Worm (Caenorhabditis elegans) whole organism, early embryonic: ENCODE data around the gene nspa-8.
A peak's percentile ranks its signal among the peaks of the same experiment; 100 is the strongest.

Experiments
- B0310.2 ChIP-seq: sonication (generic microtip); optimal IDR thresholded peaks from 2 replicates; lab custom pipeline; 2016; ENCODE audit warnings: mild to moderate bottlenecking, missing genetic modification characterization, missing compliant biosample characterization
- F13C5.2 ChIP-seq: sonication (generic microtip); optimal IDR thresholded peaks from 2 replicates; lab custom pipeline; 2017; ENCODE audit warnings: mild to moderate bottlenecking, missing genetic modification characterization, inconsistent platforms, missing compliant biosample characterization
- aly-1 ChIP-seq: sonication (generic microtip); optimal IDR thresholded peaks from 2 replicates; lab custom pipeline; 2016; ENCODE audit warnings: missing genetic modification characterization, missing compliant biosample characterization
- ama-1 ChIP-seq: fragments of 150-350 bp; optimal IDR thresholded peaks from 2 replicates; lab custom pipeline; 2014
- ceh-13 ChIP-seq: fragments of 200-800 bp; sonication (Bioruptor generic); optimal IDR thresholded peaks from 2 replicates; lab custom pipeline; 2018; ENCODE audit warnings: mild to moderate bottlenecking, missing genetic modification characterization, missing compliant biosample characterization
- ceh-36 ChIP-seq: sonication (generic microtip); optimal IDR thresholded peaks from 2 replicates; lab custom pipeline; 2016; ENCODE audit warnings: missing genetic modification characterization, inconsistent platforms, missing compliant biosample characterization
- ets-7 ChIP-seq: sonication (generic microtip); optimal IDR thresholded peaks from 2 replicates; lab custom pipeline; 2016; ENCODE audit warnings: missing genotype, missing genetic modification characterization, missing compliant biosample characterization
- flt-1 ChIP-seq: fragments of 200-800 bp; sonication (Bioruptor generic); IDR thresholded peaks from 2 replicates; pipeline ENCODE4 v1.3.6; 2022; ENCODE audit warnings: missing genetic modification characterization, missing compliant biosample characterization
- hmbx-1 ChIP-seq: sonication (generic microtip); optimal IDR thresholded peaks from 2 replicates; lab custom pipeline; 2016; ENCODE audit warnings: mild to moderate bottlenecking, missing genetic modification characterization, missing compliant biosample characterization
- hmg-4 ChIP-seq: fragments of 200-800 bp; sonication (Bioruptor generic); optimal IDR thresholded peaks from 2 replicates; lab custom pipeline; 2018; ENCODE audit warnings: mild to moderate bottlenecking, missing genetic modification characterization, missing compliant biosample characterization
- hnd-1 ChIP-seq: sonication (generic microtip); optimal IDR thresholded peaks from 2 replicates; lab custom pipeline; 2016; ENCODE audit warnings: missing genetic modification characterization, missing compliant biosample characterization
- pes-1 ChIP-seq: fragments of 200-800 bp; sonication (Bioruptor generic); IDR thresholded peaks from 2 replicates; pipeline ENCODE4 v1.3.6; 2022; ENCODE audit warnings: missing genetic modification reagents, missing genetic modification characterization, missing compliant biosample characterization
- scrt-1 ChIP-seq: fragments of 200-800 bp; sonication (Bioruptor generic); IDR thresholded peaks from 2 replicates; pipeline ENCODE4 v1.3.6; 2022; ENCODE audit warnings: missing genetic modification characterization, missing compliant biosample characterization
- sea-1 ChIP-seq: fragments of 200-800 bp; sonication (Bioruptor generic); conservative IDR thresholded peaks from 2 replicates; pipeline ENCODE4 v1.3.6; 2022; ENCODE audit warnings: missing genetic modification characterization, missing compliant biosample characterization
- tbx-11 ChIP-seq: fragments of 200-800 bp; sonication (Bioruptor generic); IDR thresholded peaks from 2 replicates; pipeline ENCODE4 v1.3.6; 2022; ENCODE audit warnings: missing genetic modification characterization, missing compliant biosample characterization
- tbx-37 ChIP-seq: fragments of 200-800 bp; sonication (Bioruptor generic); conservative IDR thresholded peaks from 2 replicates; pipeline ENCODE4 v1.3.6; 2022; ENCODE audit warnings: missing genetic modification reagents, missing genetic modification characterization, missing compliant biosample characterization
- tra-4 ChIP-seq: sonication (generic microtip); optimal IDR thresholded peaks from 2 replicates; lab custom pipeline; 2017; ENCODE audit warnings: missing genetic modification characterization, missing compliant biosample characterization

nspa-8 gene

ce11 chrV:14831460-14832120 lies 4.7 kb upstream of the nspa-8 start:
- TF ChIP-seq flt-1 (GFP tag; lab: Robert Waterston, UW) = no peak
- TF ChIP-seq hnd-1 (tag; lab: Kevin White, UChicago) = no peak
- TF ChIP-seq scrt-1 = no peak
- no peak for TF ChIP-seq pes-1 (GFP tag; lab: Robert Waterston, UW)
- no peak for TF ChIP-seq tbx-37
- TF ChIP-seq aly-1 = no peak
- no peak for TF ChIP-seq sea-1
- TF ChIP-seq ceh-36 (tag; lab: Kevin White, UChicago) = no peak
- TF ChIP-seq ceh-13 (GFP tag; lab: Kevin White, UChicago) = no peak

- TF ChIP-seq scrt-1 (no peak), aly-1 (peak; percentile 29), tra-4 (no peak), B0310.2 (tag; lab: Kevin White, UChicago) (peak; percentile 19), tbx-11 (no peak; the same call in 1 of the 2 replicates), flt-1 (GFP tag; lab: Robert Waterston, UW) (no peak), hmg-4 (GFP tag; lab: Kevin White, UChicago) (peak; percentile 48)
Measured at ce11 chrV:14830267-14831175, 3.7 kb upstream of the nspa-8 start.

ce11 chrV:14828407-14828806 lies 1.6 kb upstream of the nspa-8 start:
- TF ChIP-seq ceh-36 (tag; lab: Kevin White, UChicago) = no peak
- no peak for TF ChIP-seq tbx-11
- no peak for TF ChIP-seq tbx-37
- no peak for TF ChIP-seq hmg-4 (GFP tag; lab: Kevin White, UChicago)
- TF ChIP-seq hnd-1 (tag; lab: Kevin White, UChicago) = no peak
- TF ChIP-seq ceh-13 (GFP tag; lab: Kevin White, UChicago) = no peak
- no peak for TF ChIP-seq tra-4

ce11 chrV:14824124-14824523 lies 2.7 kb downstream of the nspa-8 start, which contains the start of gene W06A7.4:
W06A7.4 (plus strand) TSS chrV:14824424.
- no peak for TF ChIP-seq ets-7 (tag; lab: Kevin White, UChicago)
- no peak for TF ChIP-seq tbx-11
- TF ChIP-seq sea-1 = no peak
- TF ChIP-seq hmbx-1 (tag; lab: Kevin White, UChicago) = no peak
- TF ChIP-seq pes-1 (GFP tag; lab: Robert Waterston, UW) = no peak
- TF ChIP-seq scrt-1 = no peak
- no peak for TF ChIP-seq flt-1 (GFP tag; lab: Robert Waterston, UW)

ce11 chrV:14821553-14821952 lies 5.3 kb downstream of the nspa-8 start, which contains the start of gene W06A7.2:
W06A7.2 (plus strand) TSS chrV:14821853.
- TF ChIP-seq tbx-37 = no peak

ce11 chrV:14820314-14820713 lies 6.5 kb downstream of the nspa-8 start:
- no peak for TF ChIP-seq ceh-36 (tag; lab: Kevin White, UChicago)
- TF ChIP-seq ceh-13 (GFP tag; lab: Kevin White, UChicago) = no peak
- TF ChIP-seq ets-7 (tag; lab: Kevin White, UChicago) = no peak
- TF ChIP-seq hmg-4 (GFP tag; lab: Kevin White, UChicago) = no peak
- TF ChIP-seq scrt-1 = no peak
- no peak for TF ChIP-seq flt-1 (GFP tag; lab: Robert Waterston, UW)

- no peak for TF ChIP-seq scrt-1
- no peak for TF ChIP-seq flt-1 (GFP tag; lab: Robert Waterston, UW)
- no peak for TF ChIP-seq ceh-13 (GFP tag; lab: Kevin White, UChicago)
- no peak for TF ChIP-seq tbx-11
- no peak for TF ChIP-seq tbx-37
- no peak for TF ChIP-seq ets-7 (tag; lab: Kevin White, UChicago)
- no peak for TF ChIP-seq hnd-1 (tag; lab: Kevin White, UChicago)
- TF ChIP-seq sea-1 = no peak
- TF ChIP-seq hmbx-1 (tag; lab: Kevin White, UChicago) = no peak
- no peak for TF ChIP-seq tra-4
- TF ChIP-seq hmg-4 (GFP tag; lab: Kevin White, UChicago) = no peak
- no peak for TF ChIP-seq F13C5.2 (tag; lab: Kevin White, UChicago)
- TF ChIP-seq pes-1 (GFP tag; lab: Robert Waterston, UW) = no peak
- no peak for TF ChIP-seq aly-1
- TF ChIP-seq ama-1 (lab: Kevin White, UChicago) = no peak
- no peak for TF ChIP-seq ceh-36 (tag; lab: Kevin White, UChicago)
- no peak for TF ChIP-seq B0310.2 (tag; lab: Kevin White, UChicago)
Measured at ce11 chrV:14815500-14815899, 11.4 kb downstream of the nspa-8 start, which contains the start of gene rin-1. rin-1 (minus strand) TSS chrV:14815600.

- TF ChIP-seq B0310.2 (tag; lab: Kevin White, UChicago) (no peak), pes-1 (GFP tag; lab: Robert Waterston, UW) (no peak), hnd-1 (tag; lab: Kevin White, UChicago) (no peak), aly-1 (no peak), tbx-11 (no peak), ama-1 (lab: Kevin White, UChicago) (no peak), F13C5.2 (tag; lab: Kevin White, UChicago) (no peak), hmbx-1 (tag; lab: Kevin White, UChicago) (no peak), ets-7 (tag; lab: Kevin White, UChicago) (no peak)
Measured at ce11 chrV:14813566-14813965, 13.3 kb downstream of the nspa-8 start.
